Worm (Caenorhabditis elegans): ENCODE results near the gene T13C2.2.
A peak's percentile ranks its signal among the peaks of the same experiment; 100 is the strongest.

ce11 chrII:6828073-6828900 is 36.3 kb downstream of the T13C2.2 start:
- TF ChIP-seq him-1 (tag; optimal IDR thresholded peaks at IDR 0.05), result peak; percentile 6
- TF ChIP-seq W03F9.2 (tag; optimal IDR thresholded peaks at IDR 0.05), result no peak
- TF ChIP-seq dao-5 (tag; optimal IDR thresholded peaks at IDR 0.05), result no peak

Measured in whole organism, L4/young adult.